Worm (Caenorhabditis elegans): Measurements from ENCODE around the gene str-261.

str-261 gene

DNA sequence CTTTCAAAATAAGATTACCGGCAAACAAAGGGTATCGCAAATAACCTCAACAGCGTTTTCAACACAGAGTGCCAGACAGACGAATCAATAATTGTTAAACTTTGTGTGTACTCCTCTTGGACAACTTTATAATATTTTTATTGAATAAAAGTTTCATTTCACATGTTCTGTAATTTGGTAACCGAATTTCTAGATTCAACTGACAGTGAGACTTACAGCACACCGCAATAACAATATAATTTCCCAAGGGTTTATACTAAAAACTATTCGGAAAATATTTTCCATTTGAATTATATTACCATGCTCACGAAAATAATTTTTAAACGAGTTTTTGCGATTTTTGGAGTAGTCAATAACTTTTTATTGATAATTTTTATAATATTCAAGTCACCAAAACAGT is 3.1 kb downstream of the str-261 start, which contains the start of gene str-246:
Gene str-246 (plus strand): TSS at position 301 of the 400 bp plus-strand sequence.
- TF ChIP-seq ztf-16 (tag; optimal IDR thresholded peaks at IDR 0.05) (no peak), hlh-30 (tag; optimal IDR thresholded peaks at IDR 0.05; ENCODE audit: insufficient read depth) (no peak), ceh-18 (tag; optimal IDR thresholded peaks at IDR 0.05) (no peak), ceh-9 (tag; optimal IDR thresholded peaks at IDR 0.05) (no peak), ceh-45 (GFP tag; IDR thresholded peaks at IDR 0.05) (no peak), rnt-1 (tag; optimal IDR thresholded peaks at IDR 0.05) (no peak), lim-6 (tag; optimal IDR thresholded peaks at IDR 0.05) (no peak), ceh-34 (tag; optimal IDR thresholded peaks at IDR 0.05) (no peak), hlh-15 (tag; optimal IDR thresholded peaks at IDR 0.05) (no peak), zip-5 (tag; optimal IDR thresholded peaks at IDR 0.05) (no peak), fkh-6 (tag; optimal IDR thresholded peaks at IDR 0.05) (no peak), fax-1 (tag; optimal IDR thresholded peaks at IDR 0.05) (no peak), pqm-1 (tag; optimal IDR thresholded peaks at IDR 0.05) (no peak), T23F11.4 (GFP tag; optimal IDR thresholded peaks at IDR 0.05) (no peak)

DNA sequence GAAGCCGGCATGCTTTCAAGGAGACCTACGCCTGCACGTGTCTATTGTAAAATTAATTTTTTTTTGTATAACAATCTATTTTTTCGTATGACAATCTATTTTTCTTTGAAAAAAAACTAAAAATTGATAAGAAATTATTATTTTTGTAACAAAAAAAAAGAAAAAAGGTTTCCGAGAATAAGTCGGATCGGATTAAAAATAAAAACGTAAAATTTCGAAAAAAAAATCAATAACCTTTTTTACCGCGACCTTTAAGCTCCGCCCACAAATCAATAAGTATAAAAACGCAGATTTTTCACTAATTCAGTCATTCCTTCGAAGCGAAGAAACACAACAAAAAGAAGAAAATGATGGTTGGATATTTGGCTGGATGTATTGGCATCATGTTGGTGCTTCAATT is 5.1 kb downstream of the str-261 start, which contains the start of gene W09D6.4:
Gene W09D6.4 (plus strand): TSS at position 301 of the 400 bp plus-strand sequence.
- TF ChIP-seq pha-4 (tag; optimal IDR thresholded peaks at IDR 0.05): no peak
- no peak for TF ChIP-seq hlh-15 (tag; optimal IDR thresholded peaks at IDR 0.05)
- no peak for TF ChIP-seq ceh-31 (tag; optimal IDR thresholded peaks at IDR 0.05)

DNA sequence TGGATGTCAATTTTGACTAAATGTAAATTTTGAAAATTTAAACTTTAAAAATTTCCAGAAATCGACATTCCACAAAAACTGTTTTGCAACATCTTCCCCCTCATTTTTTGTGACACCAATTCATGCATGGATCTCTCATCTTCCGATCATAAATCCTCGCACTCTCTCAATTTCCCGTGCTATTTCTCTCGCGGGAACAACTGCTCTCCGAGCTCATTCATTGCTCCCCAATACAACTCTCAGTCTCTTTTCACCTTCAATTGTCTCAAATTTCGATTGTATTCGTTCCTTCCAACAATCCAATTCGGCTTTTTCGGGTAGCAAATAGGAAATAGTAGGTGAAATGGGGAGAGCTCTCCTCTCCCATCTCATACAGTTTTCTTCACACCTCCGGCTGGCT is 8.3 kb downstream of the str-261 start:
- TF ChIP-seq ceh-34 (tag; optimal IDR thresholded peaks at IDR 0.05) (peak; percentile 42), nfya-1 (tag; optimal IDR thresholded peaks at IDR 0.05) (no peak), ceh-18 (tag; optimal IDR thresholded peaks at IDR 0.05) (peak; percentile 18)

DNA sequence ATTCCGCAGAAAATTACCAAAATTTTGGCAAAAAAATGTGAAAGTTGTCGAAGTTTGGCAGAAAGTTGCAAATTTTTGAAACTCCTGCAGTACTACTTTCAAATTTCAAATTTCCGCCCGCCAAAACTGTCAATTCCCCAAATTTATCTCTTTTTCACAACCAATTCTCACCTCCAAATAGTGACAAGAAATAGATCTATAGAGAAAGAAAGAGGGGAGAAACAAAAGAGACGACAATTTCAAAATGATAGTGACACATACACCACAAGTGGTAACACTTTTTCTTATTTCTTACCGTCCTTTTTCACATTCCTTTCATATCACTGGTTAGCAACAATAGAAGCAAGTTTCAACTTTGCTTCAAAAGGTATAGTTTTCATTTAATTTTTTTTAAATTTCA is 9.7 kb downstream of the str-261 start:
- TF ChIP-seq ceh-14 (tag; optimal IDR thresholded peaks at IDR 0.05) (no peak), ceh-6 (GFP tag; optimal IDR thresholded peaks at IDR 0.05) (no peak), odd-2 (tag; optimal IDR thresholded peaks at IDR 0.05) (no peak), unc-86 (tag; optimal IDR thresholded peaks at IDR 0.05) (no peak), tbx-7 (tag; optimal IDR thresholded peaks at IDR 0.05) (no peak), ceh-30 (tag; optimal IDR thresholded peaks at IDR 0.05) (no peak), sox-2 (GFP tag; IDR thresholded peaks at IDR 0.05) (no peak), tbx-2 (tag; optimal IDR thresholded peaks at IDR 0.05) (no peak), unc-42 (tag; optimal IDR thresholded peaks at IDR 0.05) (no peak), K09A11.1 (tag; optimal IDR thresholded peaks at IDR 0.05; ENCODE audit: insufficient read depth) (no peak), npax-4 (tag; optimal IDR thresholded peaks at IDR 0.05) (no peak), pros-1 (tag; optimal IDR thresholded peaks at IDR 0.05) (no peak), rnt-1 (tag; optimal IDR thresholded peaks at IDR 0.05) (no peak), nhr-11 (tag; optimal IDR thresholded peaks at IDR 0.05) (no peak), fkh-6 (tag; optimal IDR thresholded peaks at IDR 0.05) (no peak), ttx-3 (tag; optimal IDR thresholded peaks at IDR 0.05) (no peak), che-1 (tag; optimal IDR thresholded peaks at IDR 0.05) (no peak), ceh-34 (tag; optimal IDR thresholded peaks at IDR 0.05) (no peak), K02D7.2 (tag; optimal IDR thresholded peaks at IDR 0.05) (no peak)

DNA sequence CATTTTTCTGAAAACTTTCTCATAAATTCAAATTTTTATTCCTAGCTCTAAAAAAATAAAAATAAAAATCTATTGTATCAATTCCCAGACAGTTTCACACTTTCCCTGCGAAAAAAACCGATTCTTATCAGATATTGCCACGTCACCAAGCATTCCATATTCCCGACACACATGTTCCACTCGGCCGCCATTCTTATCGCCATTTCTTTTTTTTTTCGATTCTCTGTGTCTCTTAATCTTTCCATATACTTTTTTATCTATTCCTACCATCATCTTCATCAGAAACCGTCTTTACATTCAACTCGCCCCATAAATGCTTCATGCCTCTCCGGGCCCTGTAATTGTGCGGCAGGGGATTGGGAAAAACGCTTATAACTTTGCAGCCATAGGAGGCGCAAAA is 13.1 kb downstream of the str-261 start:
- TF ChIP-seq che-1 (tag; optimal IDR thresholded peaks at IDR 0.05) (no peak), elt-2 (tag; optimal IDR thresholded peaks at IDR 0.05) (peak; percentile 52), sox-4 (tag; optimal IDR thresholded peaks at IDR 0.05) (no peak)

Measured in whole organism, late embryonic.